Worm (Caenorhabditis elegans): Measurements from ENCODE around the gene ugt-20.
A peak's percentile ranks its signal among the peaks of the same experiment; 100 is the strongest.

ce11 chrIV:6083550-6084041 lies at the start of gene ugt-20:
- TF ChIP-seq snpc-4 (tag; optimal IDR thresholded peaks at IDR 0.05) (no peak), F37D6.2 (tag; optimal IDR thresholded peaks at IDR 0.05) (no peak), mdt-29 (GFP tag; IDR thresholded peaks at IDR 0.05) (no peak), dve-1 (tag; optimal IDR thresholded peaks at IDR 0.05; ENCODE audit: insufficient read depth) (peak; percentile 98), nhr-41 (GFP tag; IDR thresholded peaks at IDR 0.05) (no peak), skn-1 (tag; optimal IDR thresholded peaks at IDR 0.05) (no peak), ces-1 (GFP tag; optimal IDR thresholded peaks at IDR 0.05) (no peak), fos-1 (tag; optimal IDR thresholded peaks at IDR 0.05) (no peak), nhr-28 (tag; optimal IDR thresholded peaks at IDR 0.05) (peak; percentile 98), mxl-2 (GFP tag; conservative IDR thresholded peaks at IDR 0.05) (no peak)

Measured in whole organism, L4 larva.